Worm (Caenorhabditis elegans) whole organism, L4/young adult: ENCODE data around the gene nspa-9.

Experiments
- W03F9.2 ChIP-seq: fragments of 150-350 bp; optimal IDR thresholded peaks from 2 replicates; lab custom pipeline; 2014; ENCODE audit warnings: missing biosample characterization, missing genetic modification characterization
- dao-5 ChIP-seq: sonication (generic microtip); optimal IDR thresholded peaks from 2 replicates; lab custom pipeline; 2016; ENCODE audit warnings: missing genotype, missing genetic modification characterization, moderate library complexity, missing compliant biosample characterization
- him-1 ChIP-seq: sonication (generic microtip); optimal IDR thresholded peaks from 2 replicates; lab custom pipeline; 2016; ENCODE audit warnings: missing genotype, missing genetic modification reagents, missing genetic modification characterization, missing compliant biosample characterization

- TF ChIP-seq W03F9.2 (tag; lab: Kevin White, UChicago) (no peak), him-1 (no peak), dao-5 (tag; lab: Kevin White, UChicago) (no peak)
These were observed 4.7 kb upstream of the nspa-9 start for ce11 chrX:11734110-11734509.
